Fruit fly (Drosophila melanogaster): ENCODE measurements around the gene CG12213.
A peak's percentile ranks its signal among the peaks of the same experiment; 100 is the strongest.

The CG12213 gene

DNA sequence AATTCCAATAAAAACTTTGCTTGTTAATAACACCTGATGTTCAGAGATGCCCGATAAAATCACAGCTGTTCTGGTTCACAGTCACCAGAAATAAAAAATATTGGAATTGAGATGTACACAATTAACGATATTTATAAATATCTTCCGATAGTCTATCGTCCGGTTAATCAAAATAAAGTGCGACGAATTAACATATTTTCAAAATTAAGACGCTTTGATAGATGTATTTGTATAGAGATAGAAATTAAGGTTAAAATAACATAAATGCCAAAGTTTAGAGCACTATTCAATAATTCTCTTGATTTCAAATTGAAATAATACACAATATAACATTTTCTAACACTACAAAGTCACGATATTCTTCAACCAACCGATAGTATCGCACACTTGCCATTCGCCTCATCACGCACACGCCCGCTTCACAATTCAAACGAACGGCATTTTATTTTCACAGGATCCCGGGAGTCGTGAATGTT lies 4.7 kb downstream of the CG12213 start, which contains the start of the genes CG3281 and aurA (continued):
- TF ChIP-seq cad (GFP tag; optimal IDR thresholded peaks at IDR 0.05): no peak
- TF ChIP-seq CG16815 (GFP tag; optimal IDR thresholded peaks at IDR 0.05): peak; percentile 64
- peak; percentile 77 for TF ChIP-seq CG13775 (GFP tag; optimal IDR thresholded peaks at IDR 0.05)
- TF ChIP-seq mirr (GFP tag; optimal IDR thresholded peaks at IDR 0.05): no peak
- TF ChIP-seq CG9797 (GFP tag; optimal IDR thresholded peaks at IDR 0.05): peak; percentile 57
- peak; percentile 86 for TF ChIP-seq Dp (GFP tag; optimal IDR thresholded peaks at IDR 0.05)
- TF ChIP-seq CG30020 (tag; optimal IDR thresholded peaks at IDR 0.05): peak; percentile 76
- no peak for TF ChIP-seq Dfd (GFP tag; optimal IDR thresholded peaks at IDR 0.05)
- no peak for TF ChIP-seq CG8478 (optimal IDR thresholded peaks at IDR 0.05)
- peak; percentile 55 for TF ChIP-seq CG11247 (GFP tag; IDR thresholded peaks at IDR 0.05)
- peak; percentile 35 for TF ChIP-seq croc (GFP tag; conservative IDR thresholded peaks at IDR 0.05)
- TF ChIP-seq fd64A (GFP tag; optimal IDR thresholded peaks at IDR 0.05): no peak
- peak; percentile 57 for TF ChIP-seq CG10979 (tag; optimal IDR thresholded peaks at IDR 0.05)
- peak; percentile 71 for TF ChIP-seq CG7839 (tag; optimal IDR thresholded peaks at IDR 0.05)
- peak; percentile 72 for TF ChIP-seq Side (GFP tag; optimal IDR thresholded peaks at IDR 0.05)
- peak; percentile 47 for TF ChIP-seq Dref (GFP tag; IDR thresholded peaks at IDR 0.05)
- TF ChIP-seq Ets65A (GFP tag): peak; percentile 96
- TF ChIP-seq CG3281 (GFP tag; optimal IDR thresholded peaks at IDR 0.05): peak; percentile 80
- TF ChIP-seq CG12744 (GFP tag; optimal IDR thresholded peaks at IDR 0.05): peak; percentile 39
- peak; percentile 79 for TF ChIP-seq pum (GFP tag; optimal IDR thresholded peaks at IDR 0.05)
- peak; percentile 69 for TF ChIP-seq Max (GFP tag; optimal IDR thresholded peaks at IDR 0.05)
- TF ChIP-seq CG9437 (GFP tag; optimal IDR thresholded peaks at IDR 0.05): peak; percentile 9
- no peak for TF ChIP-seq CG16779 (GFP tag; IDR thresholded peaks at IDR 0.05)
- peak; percentile 66 for TF ChIP-seq slp2 (GFP tag; optimal IDR thresholded peaks at IDR 0.05)
- TF ChIP-seq trem (tag; optimal IDR thresholded peaks at IDR 0.05): peak; percentile 86
- peak; percentile 99 for TF ChIP-seq CG16813 (GFP tag; IDR thresholded peaks at IDR 0.05; ENCODE audit: partially characterized antibody)
- TF ChIP-seq Bteb2 (GFP tag; optimal IDR thresholded peaks at IDR 0.05): peak; percentile 76
- peak; percentile 1 for TF ChIP-seq CG6765 (GFP tag; optimal IDR thresholded peaks at IDR 0.05)
- peak; percentile 83 for TF ChIP-seq Chrac-16 (GFP tag; optimal IDR thresholded peaks at IDR 0.05)
- peak; percentile 82 for TF ChIP-seq CG7786 (GFP tag; optimal IDR thresholded peaks at IDR 0.05)
- TF ChIP-seq GATAe (GFP tag; conservative IDR thresholded peaks at IDR 0.05): no peak
- TF ChIP-seq CG18476 (GFP tag; optimal IDR thresholded peaks at IDR 0.05): peak; percentile 53
- TF ChIP-seq eve (GFP tag; optimal IDR thresholded peaks at IDR 0.05): no peak
- no peak for TF ChIP-seq CG30431 (GFP tag; optimal IDR thresholded peaks at IDR 0.05)
- no peak for TF ChIP-seq Awh (GFP tag; IDR thresholded peaks at IDR 0.05)
- no peak for TF ChIP-seq sim (GFP tag; IDR thresholded peaks at IDR 0.05)
- TF ChIP-seq vnd (GFP tag; IDR thresholded peaks at IDR 0.05; ENCODE audit: partially characterized antibody): peak; percentile 97
- TF ChIP-seq CG8924 (tag; optimal IDR thresholded peaks at IDR 0.05): peak; percentile 71
- peak; percentile 86 for TF ChIP-seq sug (tag; optimal IDR thresholded peaks at IDR 0.05)
- no peak for TF ChIP-seq ash1 (GFP tag; optimal IDR thresholded peaks at IDR 0.05)
- no peak for TF ChIP-seq oc (tag; optimal IDR thresholded peaks at IDR 0.05)
- TF ChIP-seq Nf-YA (GFP tag; IDR thresholded peaks at IDR 0.05): no peak
- peak; percentile 66 for TF ChIP-seq dmrt11E (tag; optimal IDR thresholded peaks at IDR 0.05)
- no peak for TF ChIP-seq gsb (GFP tag; IDR thresholded peaks at IDR 0.05)
- TF ChIP-seq D (optimal IDR thresholded peaks at IDR 0.05): no peak
- TF ChIP-seq D (GFP tag; optimal IDR thresholded peaks at IDR 0.05): peak; percentile 38
- TF ChIP-seq Bgb (GFP tag; IDR thresholded peaks at IDR 0.05; ENCODE audit: partially characterized antibody): peak; percentile 93
- peak; percentile 49 for TF ChIP-seq Atf3 (GFP tag; optimal IDR thresholded peaks at IDR 0.05)
- no peak for TF ChIP-seq br (optimal IDR thresholded peaks at IDR 0.05)
- TF ChIP-seq pros (GFP tag; optimal IDR thresholded peaks at IDR 0.05): no peak
- TF ChIP-seq repo (GFP tag; optimal IDR thresholded peaks at IDR 0.05): no peak
- TF ChIP-seq CG5953 (GFP tag; IDR thresholded peaks at IDR 0.05): no peak
- TF ChIP-seq kay (GFP tag; optimal IDR thresholded peaks at IDR 0.05): peak; percentile 64
